Fruit fly (Drosophila melanogaster): ENCODE data around the gene CG9757.

DNA sequence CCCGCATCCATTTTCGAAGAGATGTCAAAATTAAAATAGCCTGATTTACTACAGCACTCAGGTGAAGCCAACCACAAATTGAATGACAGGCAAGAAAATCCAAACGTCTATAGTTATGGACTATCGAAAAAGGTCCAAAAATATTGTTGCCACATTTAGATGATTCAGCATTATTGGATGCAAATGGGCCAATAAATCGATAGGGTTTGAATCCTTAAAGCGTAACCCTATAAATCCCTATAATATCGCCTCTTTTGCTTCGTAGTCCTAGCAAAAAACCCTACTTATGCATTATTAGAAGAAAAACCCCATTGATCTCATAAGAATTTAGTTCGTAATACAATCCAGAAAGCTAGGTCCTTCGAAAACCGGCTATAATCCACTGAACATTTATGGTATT, 44.1 kb upstream of the CG9757 start, which contains the start of gene Rbp4:
- TF ChIP-seq CTCF (optimal IDR thresholded peaks at IDR 0.05) (no peak), CG8478 (optimal IDR thresholded peaks at IDR 0.05) (no peak)

Data from S2 (cell line).